Worm (Caenorhabditis elegans): ENCODE measurements around the gene set-30.
A peak's percentile ranks its signal among the peaks of the same experiment; 100 is the strongest.

set-30 gene

ce11 chrX:5006972-5007371, 7.9 kb downstream of the set-30 start:
- no peak for TF ChIP-seq ceh-13 (GFP tag; optimal IDR thresholded peaks at IDR 0.05)
- TF ChIP-seq F13C5.2 (tag; optimal IDR thresholded peaks at IDR 0.05) = no peak
- no peak for TF ChIP-seq ets-7 (tag; optimal IDR thresholded peaks at IDR 0.05)
- no peak for TF ChIP-seq B0310.2 (tag; optimal IDR thresholded peaks at IDR 0.05)
- TF ChIP-seq ama-1 (optimal IDR thresholded peaks at IDR 0.05) = no peak

- no peak for TF ChIP-seq sea-1 (GFP tag; conservative IDR thresholded peaks at IDR 0.05)
- no peak for TF ChIP-seq pes-1 (GFP tag; IDR thresholded peaks at IDR 0.05)
- no peak for TF ChIP-seq B0310.2 (tag; optimal IDR thresholded peaks at IDR 0.05)
- TF ChIP-seq tra-4 (tag; optimal IDR thresholded peaks at IDR 0.05) = no peak
- TF ChIP-seq tbx-37 (GFP tag; conservative IDR thresholded peaks at IDR 0.05) = no peak
- no peak for TF ChIP-seq F13C5.2 (tag; optimal IDR thresholded peaks at IDR 0.05)
These were observed 9.9 kb downstream of the set-30 start, which contains the start of gene hsd-3 for ce11 chrX:5009000-5009399. Gene hsd-3 (plus strand): TSS chrX:5009300.

- no peak for TF ChIP-seq aly-1 (tag; optimal IDR thresholded peaks at IDR 0.05)
- TF ChIP-seq ets-7 (tag; optimal IDR thresholded peaks at IDR 0.05) = no peak
- no peak for TF ChIP-seq B0310.2 (tag; optimal IDR thresholded peaks at IDR 0.05)
- TF ChIP-seq scrt-1 (GFP tag; IDR thresholded peaks at IDR 0.05) = no peak
- no peak for TF ChIP-seq tra-4 (tag; optimal IDR thresholded peaks at IDR 0.05)
- TF ChIP-seq tbx-37 (GFP tag; conservative IDR thresholded peaks at IDR 0.05) = no peak
- TF ChIP-seq sea-1 (GFP tag; conservative IDR thresholded peaks at IDR 0.05) = no peak
These were observed 14.8 kb downstream of the set-30 start, which contains the start of gene ZC449.7 for ce11 chrX:5013826-5014225. Gene ZC449.7 (plus strand): TSS chrX:5014074.

ce11 chrX:5015775-5016174, 16.7 kb downstream of the set-30 start, which contains the start of gene ZC449.8:
Gene ZC449.8 (plus strand): TSS chrX:5016075.
- TF ChIP-seq aly-1 (tag; optimal IDR thresholded peaks at IDR 0.05) (no peak), B0310.2 (tag; optimal IDR thresholded peaks at IDR 0.05) (no peak), ets-7 (tag; optimal IDR thresholded peaks at IDR 0.05) (no peak), hnd-1 (tag; optimal IDR thresholded peaks at IDR 0.05) (no peak), tra-4 (tag; optimal IDR thresholded peaks at IDR 0.05) (no peak)

ce11 chrX:5017591-5017990, 18.5 kb downstream of the set-30 start, which contains the start of gene sek-3:
Gene sek-3 (plus strand): TSS chrX:5017891.
- TF ChIP-seq hnd-1 (tag; optimal IDR thresholded peaks at IDR 0.05) (no peak), tbx-11 (GFP tag; IDR thresholded peaks at IDR 0.05) (no peak), tbx-37 (GFP tag; conservative IDR thresholded peaks at IDR 0.05) (no peak), pes-1 (GFP tag; IDR thresholded peaks at IDR 0.05) (no peak), ceh-13 (GFP tag; optimal IDR thresholded peaks at IDR 0.05) (no peak), aly-1 (tag; optimal IDR thresholded peaks at IDR 0.05) (no peak), hmbx-1 (tag; optimal IDR thresholded peaks at IDR 0.05) (no peak), hmg-4 (GFP tag; optimal IDR thresholded peaks at IDR 0.05) (no peak), sea-1 (GFP tag; conservative IDR thresholded peaks at IDR 0.05) (no peak), F13C5.2 (tag; optimal IDR thresholded peaks at IDR 0.05) (no peak), B0310.2 (tag; optimal IDR thresholded peaks at IDR 0.05) (no peak), ama-1 (optimal IDR thresholded peaks at IDR 0.05) (no peak), tra-4 (tag; optimal IDR thresholded peaks at IDR 0.05) (no peak), ceh-36 (tag; optimal IDR thresholded peaks at IDR 0.05) (no peak), flt-1 (GFP tag; IDR thresholded peaks at IDR 0.05) (no peak), ets-7 (tag; optimal IDR thresholded peaks at IDR 0.05) (no peak), scrt-1 (GFP tag; IDR thresholded peaks at IDR 0.05) (no peak)

- TF ChIP-seq sea-1 (GFP tag; conservative IDR thresholded peaks at IDR 0.05) (no peak), scrt-1 (GFP tag; IDR thresholded peaks at IDR 0.05) (no peak)
These were observed 19.1 kb downstream of the set-30 start for ce11 chrX:5018062-5018653.

ce11 chrX:5020996-5021395, 21.9 kb downstream of the set-30 start, which contains the start of gene ZC449.2:
Gene ZC449.2 (plus strand): TSS chrX:5021285.
- no peak for TF ChIP-seq tbx-37 (GFP tag; conservative IDR thresholded peaks at IDR 0.05)
- no peak for TF ChIP-seq hmbx-1 (tag; optimal IDR thresholded peaks at IDR 0.05)
- no peak for TF ChIP-seq scrt-1 (GFP tag; IDR thresholded peaks at IDR 0.05)
- no peak for TF ChIP-seq tbx-11 (GFP tag; IDR thresholded peaks at IDR 0.05)
- TF ChIP-seq ama-1 (optimal IDR thresholded peaks at IDR 0.05) = no peak
- TF ChIP-seq B0310.2 (tag; optimal IDR thresholded peaks at IDR 0.05) = no peak
- TF ChIP-seq hmg-4 (GFP tag; optimal IDR thresholded peaks at IDR 0.05) = no peak
- no peak for TF ChIP-seq sea-1 (GFP tag; conservative IDR thresholded peaks at IDR 0.05)
- TF ChIP-seq hnd-1 (tag; optimal IDR thresholded peaks at IDR 0.05) = no peak
- TF ChIP-seq flt-1 (GFP tag; IDR thresholded peaks at IDR 0.05) = no peak
- TF ChIP-seq tra-4 (tag; optimal IDR thresholded peaks at IDR 0.05) = no peak
- TF ChIP-seq ets-7 (tag; optimal IDR thresholded peaks at IDR 0.05) = no peak
- TF ChIP-seq ceh-13 (GFP tag; optimal IDR thresholded peaks at IDR 0.05) = no peak
- TF ChIP-seq F13C5.2 (tag; optimal IDR thresholded peaks at IDR 0.05) = no peak
- no peak for TF ChIP-seq pes-1 (GFP tag; IDR thresholded peaks at IDR 0.05)
- no peak for TF ChIP-seq ceh-36 (tag; optimal IDR thresholded peaks at IDR 0.05)
- TF ChIP-seq aly-1 (tag; optimal IDR thresholded peaks at IDR 0.05) = no peak

ce11 chrX:5022682-5023081, 23.6 kb downstream of the set-30 start:
- TF ChIP-seq tra-4 (tag; optimal IDR thresholded peaks at IDR 0.05) (no peak), hmbx-1 (tag; optimal IDR thresholded peaks at IDR 0.05) (no peak), ama-1 (optimal IDR thresholded peaks at IDR 0.05) (no peak), pes-1 (GFP tag; IDR thresholded peaks at IDR 0.05) (peak; percentile 88), B0310.2 (tag; optimal IDR thresholded peaks at IDR 0.05) (peak; percentile 54), ets-7 (tag; optimal IDR thresholded peaks at IDR 0.05) (no peak), scrt-1 (GFP tag; IDR thresholded peaks at IDR 0.05) (peak; percentile 80), tbx-11 (GFP tag; IDR thresholded peaks at IDR 0.05) (peak; percentile 79), ceh-13 (GFP tag; optimal IDR thresholded peaks at IDR 0.05) (peak; percentile 34), ceh-36 (tag; optimal IDR thresholded peaks at IDR 0.05) (peak; percentile 42), hmg-4 (GFP tag; optimal IDR thresholded peaks at IDR 0.05) (peak; percentile 72), hnd-1 (tag; optimal IDR thresholded peaks at IDR 0.05) (peak; percentile 21), sea-1 (GFP tag; conservative IDR thresholded peaks at IDR 0.05) (peak; percentile 75), aly-1 (tag; optimal IDR thresholded peaks at IDR 0.05) (peak; percentile 69), F13C5.2 (tag; optimal IDR thresholded peaks at IDR 0.05) (no peak), tbx-37 (GFP tag; conservative IDR thresholded peaks at IDR 0.05) (peak; percentile 77; the same call in 1 of the 2 replicates), flt-1 (GFP tag; IDR thresholded peaks at IDR 0.05) (peak; percentile 81)

Data from whole organism, early embryonic.